Fruit fly (Drosophila melanogaster): Measurements from ENCODE around the gene CG33509.

dm6 chr2L:21113546-21113945, 27.2 kb upstream of the CG33509 start:
- TF ChIP-seq CTCF (optimal IDR thresholded peaks at IDR 0.05) (no peak), CG8478 (optimal IDR thresholded peaks at IDR 0.05) (no peak)

Measured in S2 (cell line).